Worm (Caenorhabditis elegans) whole organism, early embryonic: ENCODE results near the gene F34H10.5.

Source experiments
- B0310.2 ChIP-seq: sonication (generic microtip); optimal IDR thresholded peaks from 2 replicates; lab custom pipeline; 2016; ENCODE audit warnings: mild to moderate bottlenecking, missing genetic modification characterization, missing compliant biosample characterization
- F13C5.2 ChIP-seq: sonication (generic microtip); optimal IDR thresholded peaks from 2 replicates; lab custom pipeline; 2017; ENCODE audit warnings: mild to moderate bottlenecking, missing genetic modification characterization, inconsistent platforms, missing compliant biosample characterization
- ama-1 ChIP-seq: fragments of 150-350 bp; optimal IDR thresholded peaks from 2 replicates; lab custom pipeline; 2014
- ceh-13 ChIP-seq: fragments of 200-800 bp; sonication (Bioruptor generic); optimal IDR thresholded peaks from 2 replicates; lab custom pipeline; 2018; ENCODE audit warnings: mild to moderate bottlenecking, missing genetic modification characterization, missing compliant biosample characterization
- flt-1 ChIP-seq: fragments of 200-800 bp; sonication (Bioruptor generic); IDR thresholded peaks from 2 replicates; pipeline ENCODE4 v1.3.6; 2022; ENCODE audit warnings: missing genetic modification characterization, missing compliant biosample characterization
- hmg-4 ChIP-seq: fragments of 200-800 bp; sonication (Bioruptor generic); optimal IDR thresholded peaks from 2 replicates; lab custom pipeline; 2018; ENCODE audit warnings: mild to moderate bottlenecking, missing genetic modification characterization, missing compliant biosample characterization
- hnd-1 ChIP-seq: sonication (generic microtip); optimal IDR thresholded peaks from 2 replicates; lab custom pipeline; 2016; ENCODE audit warnings: missing genetic modification characterization, missing compliant biosample characterization
- pes-1 ChIP-seq: fragments of 200-800 bp; sonication (Bioruptor generic); IDR thresholded peaks from 2 replicates; pipeline ENCODE4 v1.3.6; 2022; ENCODE audit warnings: missing genetic modification reagents, missing genetic modification characterization, missing compliant biosample characterization
- tbx-11 ChIP-seq: fragments of 200-800 bp; sonication (Bioruptor generic); IDR thresholded peaks from 2 replicates; pipeline ENCODE4 v1.3.6; 2022; ENCODE audit warnings: missing genetic modification characterization, missing compliant biosample characterization
- tbx-37 ChIP-seq: fragments of 200-800 bp; sonication (Bioruptor generic); conservative IDR thresholded peaks from 2 replicates; pipeline ENCODE4 v1.3.6; 2022; ENCODE audit warnings: missing genetic modification reagents, missing genetic modification characterization, missing compliant biosample characterization
- tra-4 ChIP-seq: sonication (generic microtip); optimal IDR thresholded peaks from 2 replicates; lab custom pipeline; 2017; ENCODE audit warnings: missing genetic modification characterization, missing compliant biosample characterization

DNA sequence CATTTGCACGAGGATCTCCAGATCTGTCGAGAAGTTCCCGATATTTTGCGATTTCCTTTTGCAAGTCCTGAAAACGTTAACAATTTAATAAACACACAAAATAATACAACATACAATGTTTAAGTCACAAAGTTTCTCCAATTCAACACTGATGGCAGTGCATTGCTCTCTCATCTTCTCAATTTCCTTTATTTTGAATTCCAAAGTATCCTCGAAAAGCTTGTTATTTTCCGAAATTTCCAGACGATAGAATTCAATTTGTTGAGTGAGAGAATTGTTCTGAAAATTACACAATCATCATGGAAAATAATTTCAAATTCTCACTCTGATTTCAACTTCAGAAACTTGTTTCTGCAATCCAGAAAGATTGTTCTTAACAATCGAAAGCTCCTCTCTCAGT, 42.5 kb downstream of the F34H10.5 start:
- TF ChIP-seq hmg-4 (GFP tag; lab: Kevin White, UChicago): no peak
- no peak for TF ChIP-seq F13C5.2 (tag; lab: Kevin White, UChicago)
- no peak for TF ChIP-seq ceh-13
- no peak for TF ChIP-seq pes-1 (GFP tag; lab: Robert Waterston, UW)
- TF ChIP-seq flt-1 (GFP tag; lab: Robert Waterston, UW): no peak
- no peak for TF ChIP-seq ama-1 (lab: Kevin White, UChicago)
- no peak for TF ChIP-seq tbx-37 (GFP tag; lab: Robert Waterston, UW)
- TF ChIP-seq tra-4 (tag; lab: Kevin White, UChicago): no peak
- TF ChIP-seq tbx-11 (GFP tag; lab: Robert Waterston, UW): no peak
- no peak for TF ChIP-seq hnd-1
- TF ChIP-seq B0310.2 (tag; lab: Kevin White, UChicago): no peak
